Fruit fly (Drosophila melanogaster) whole organism, prepupa: ENCODE data around the gene RecQ4.

ENCODE experiments used
- CG11762 ChIP-seq: fragments of 200-800 bp; sonication (Bioruptor generic); optimal IDR thresholded peaks from 3 replicates; lab custom pipeline; 2016; ENCODE audit warnings: missing biosample characterization, missing genetic modification characterization; ENCODE audit not compliant: insufficient read depth
- CG11902 ChIP-seq: fragments of 200-800 bp; sonication (Bioruptor generic); optimal IDR thresholded peaks from 3 replicates; lab custom pipeline; 2016; ENCODE audit warnings: missing biosample characterization, missing genetic modification characterization
- CG34406 ChIP-seq: fragments of 200-800 bp; sonication (Bioruptor generic); optimal IDR thresholded peaks from 3 replicates; lab custom pipeline; 2016; ENCODE audit warnings: missing biosample characterization, missing genetic modification characterization
- CG3919 ChIP-seq: fragments of 200-800 bp; sonication (Bioruptor generic); optimal IDR thresholded peaks from 3 replicates; lab custom pipeline; 2016; ENCODE audit warnings: missing biosample characterization, missing genetic modification characterization
- CG6792 ChIP-seq: fragments of 200-800 bp; sonication (Bioruptor generic); optimal IDR thresholded peaks from 3 replicates; lab custom pipeline; 2016; ENCODE audit warnings: missing biosample characterization, missing genetic modification characterization
- CG6808 ChIP-seq: fragments of 200-800 bp; sonication (Bioruptor generic); optimal IDR thresholded peaks from 3 replicates; lab custom pipeline; 2017; ENCODE audit warnings: missing biosample characterization, missing genetic modification characterization, mild to moderate bottlenecking, moderate library complexity, missing genetic modification reagents
- Hr38 ChIP-seq: sonication (Bioruptor generic); optimal IDR thresholded peaks from 2 replicates; lab custom pipeline; 2016; ENCODE audit warnings: missing biosample characterization, missing genetic modification characterization
- Hr4 ChIP-seq: fragments of 200-800 bp; sonication (Bioruptor generic); optimal IDR thresholded peaks from 3 replicates; lab custom pipeline; 2016; ENCODE audit warnings: missing biosample characterization, missing genetic modification characterization
- Lpt ChIP-seq: fragments of 200-800 bp; sonication (Bioruptor generic); optimal IDR thresholded peaks from 3 replicates; lab custom pipeline; 2016; ENCODE audit warnings: missing biosample characterization, missing genetic modification characterization
- OdsH ChIP-seq: fragments of 200-800 bp; sonication (Bioruptor generic); optimal IDR thresholded peaks from 3 replicates; lab custom pipeline; 2016; ENCODE audit warnings: missing biosample characterization, missing genetic modification characterization
- Smox ChIP-seq: fragments of 200-800 bp; sonication (Bioruptor generic); optimal IDR thresholded peaks from 3 replicates; lab custom pipeline; 2016; ENCODE audit warnings: missing biosample characterization, missing genetic modification characterization
- Sox14 ChIP-seq: fragments of 200-800 bp; sonication (Bioruptor generic); optimal IDR thresholded peaks from 3 replicates; lab custom pipeline; 2016; ENCODE audit warnings: missing biosample characterization, missing genetic modification characterization
- net ChIP-seq: fragments of 200-800 bp; sonication (Bioruptor generic); optimal IDR thresholded peaks from 3 replicates; lab custom pipeline; 2016; ENCODE audit warnings: missing biosample characterization, missing genetic modification characterization
- ss ChIP-seq, 2 experiments: fragments of 200-800 bp; sonication (Bioruptor generic); optimal IDR thresholded peaks; 2 replicates in 1 of 2; 3 replicates in 1 of 2; lab custom pipeline; 2017 to 2018; ENCODE audit warnings: mild to moderate bottlenecking in 2 of 2, missing biosample characterization in 2 of 2, missing genetic modification characterization in 2 of 2, moderate library complexity in 1 of 2

DNA sequence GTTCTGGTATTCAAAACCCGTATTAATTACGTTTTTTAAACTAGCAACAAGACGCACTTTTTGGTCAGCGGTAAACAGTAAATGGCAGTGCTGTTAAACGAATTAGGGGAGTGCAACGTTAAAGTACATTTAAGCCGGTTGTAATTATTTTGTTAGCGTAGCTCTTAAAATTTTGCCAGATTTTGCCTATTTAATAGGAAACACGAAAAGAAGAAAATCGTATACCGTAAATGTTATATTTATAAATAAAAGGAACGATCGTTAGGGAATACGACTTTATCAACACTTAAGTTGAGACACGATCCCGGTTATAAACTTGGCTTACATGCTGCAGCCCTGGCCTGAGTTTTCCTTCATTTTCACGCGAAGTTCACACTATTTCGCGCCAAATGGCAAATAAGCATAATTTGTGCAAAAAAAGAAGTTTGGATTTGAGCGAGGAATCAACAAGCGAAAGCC, 38.3 kb downstream of the RecQ4 start, which contains the start of the genes Setx and mus301:
- TF ChIP-seq CG11762 (GFP tag; lab: Kevin White, UChicago), result peak; percentile 36
- no peak for TF ChIP-seq OdsH (GFP tag; lab: Kevin White, UChicago)
- TF ChIP-seq CG3919 (GFP tag; lab: Kevin White, UChicago), result no peak
- TF ChIP-seq Hr38, result no peak
- no peak for TF ChIP-seq Smox (GFP tag; lab: Kevin White, UChicago)
- peak; percentile 67 for TF ChIP-seq CG6792 (GFP tag; lab: Kevin White, UChicago)
- peak; percentile 61 for TF ChIP-seq CG11902 (GFP tag; lab: Kevin White, UChicago)
- TF ChIP-seq Lpt (GFP tag; lab: Kevin White, UChicago), result no peak
- no peak for TF ChIP-seq net (GFP tag; lab: Kevin White, UChicago)
- peak; percentile 64 for TF ChIP-seq CG34406 (GFP tag; lab: Kevin White, UChicago)
- no peak for TF ChIP-seq Hr4 (GFP tag; lab: Kevin White, UChicago)
- TF ChIP-seq ss (GFP tag; optimal IDR thresholded peaks at IDR 0.05; lab: Kevin White, UChicago), result no peak
- TF ChIP-seq CG6808 (GFP tag; lab: Kevin White, UChicago), result no peak
- TF ChIP-seq Sox14 (GFP tag; lab: Kevin White, UChicago), result no peak
